Worm (Caenorhabditis elegans) whole organism, L4 larva: ENCODE results near the gene F20B6.9.
A peak's percentile ranks its signal among the peaks of the same experiment; 100 is the strongest.

Experiments
- ceh-82 ChIP-seq: sonication (generic microtip); optimal IDR thresholded peaks from 2 replicates; lab custom pipeline; 2017; ENCODE audit warnings: missing biosample characterization, missing genetic modification characterization
- dve-1 ChIP-seq: sonication (generic microtip); optimal IDR thresholded peaks from 2 replicates; lab custom pipeline; 2017; ENCODE audit warnings: antibody characterized with exemption, mild to moderate bottlenecking, missing genetic modification characterization, missing compliant biosample characterization; ENCODE audit not compliant: insufficient read depth
- lin-13 ChIP-seq: fragments of 150-350 bp; optimal IDR thresholded peaks from 2 replicates; lab custom pipeline; 2014; ENCODE audit warnings: missing biosample characterization, missing genetic modification reagents, missing genetic modification characterization
- lsy-2 ChIP-seq, 2 experiments: fragments of 150-350 bp in 1 of 2; sonication (generic microtip) in 1 of 2; optimal IDR thresholded peaks; 2 replicates each; lab custom pipeline; 2014 to 2017; ENCODE audit warnings: missing biosample characterization in 2 of 2, missing genetic modification characterization in 2 of 2
- mep-1 ChIP-seq: fragments of 150-350 bp; sonication (generic microtip); optimal IDR thresholded peaks from 3 replicates; lab custom pipeline; 2014; ENCODE audit warnings: missing biosample characterization, missing genetic modification characterization
- nhr-76 ChIP-seq: fragments of 150-350 bp; optimal IDR thresholded peaks from 2 replicates; lab custom pipeline; 2014; ENCODE audit warnings: missing biosample characterization, missing genetic modification characterization
- pqm-1 ChIP-seq: sonication (generic microtip); optimal IDR thresholded peaks from 2 replicates; lab custom pipeline; 2017; ENCODE audit warnings: missing biosample characterization, missing genetic modification characterization
- zag-1 ChIP-seq: fragments of 150-350 bp; optimal IDR thresholded peaks from 2 replicates; lab custom pipeline; 2014; ENCODE audit warnings: missing biosample characterization, missing genetic modification characterization

- TF ChIP-seq nhr-76 (tag; lab: Kevin White, UChicago) = peak; percentile 70
- TF ChIP-seq mep-1 (tag; lab: Kevin White, UChicago) = peak; percentile 100
- peak; percentile 96 for TF ChIP-seq lin-13
- TF ChIP-seq dve-1 (tag; lab: Kevin White, UChicago) = peak; percentile 100
- peak; percentile 98 for TF ChIP-seq zag-1 (tag; lab: Kevin White, UChicago)
- TF ChIP-seq ceh-82 = peak; percentile 78
- peak; percentile 97 for TF ChIP-seq lsy-2 (tag; optimal IDR thresholded peaks at IDR 0.05; lab: Kevin White, UChicago)
- TF ChIP-seq pqm-1 (tag; lab: Kevin White, UChicago) = peak; percentile 40
Measured at ce11 chrX:4209131-4209530, 1.8 kb upstream of the F20B6.9 start.
